Fruit fly (Drosophila melanogaster) whole organism, prepupa: ENCODE results near the gene Rassf.

Experiments
- Blimp-1 ChIP-seq: fragments of 200-800 bp; sonication (Bioruptor generic); optimal IDR thresholded peaks from 3 replicates; lab custom pipeline; 2017; ENCODE audit warnings: missing biosample characterization, missing genetic modification characterization, mild to moderate bottlenecking, moderate library complexity, missing genetic modification reagents
- CG10631 ChIP-seq: fragments of 200-800 bp; sonication (Bioruptor generic); optimal IDR thresholded peaks from 2 replicates; lab custom pipeline; 2016; ENCODE audit warnings: missing biosample characterization, missing genetic modification characterization
- CG10669 ChIP-seq: fragments of 200-800 bp; sonication (Bioruptor generic); optimal IDR thresholded peaks from 3 replicates; lab custom pipeline; 2018; ENCODE audit warnings: missing biosample characterization, mild to moderate bottlenecking, missing genetic modification characterization, moderate library complexity
- CG11762 ChIP-seq: fragments of 200-800 bp; sonication (Bioruptor generic); optimal IDR thresholded peaks from 3 replicates; lab custom pipeline; 2016; ENCODE audit warnings: missing biosample characterization, missing genetic modification characterization; ENCODE audit not compliant: insufficient read depth
- CG11902 ChIP-seq: fragments of 200-800 bp; sonication (Bioruptor generic); optimal IDR thresholded peaks from 3 replicates; lab custom pipeline; 2016; ENCODE audit warnings: missing biosample characterization, missing genetic modification characterization
- CG1621 ChIP-seq: fragments of 200-800 bp; sonication (Bioruptor generic); optimal IDR thresholded peaks from 3 replicates; lab custom pipeline; 2018; ENCODE audit warnings: missing biosample characterization, mild to moderate bottlenecking, missing genetic modification characterization
- CG16779 ChIP-seq: fragments of 200-800 bp; sonication (Bioruptor generic); optimal IDR thresholded peaks from 3 replicates; lab custom pipeline; 2017; ENCODE audit warnings: missing biosample characterization, mild to moderate bottlenecking, missing genetic modification characterization
- CG3032 ChIP-seq: fragments of 200-800 bp; optimal IDR thresholded peaks from 2 replicates; lab custom pipeline; 2019; ENCODE audit warnings: missing biosample characterization, mild to moderate bottlenecking, missing genetic modification characterization, moderate library complexity
- CG32006 ChIP-seq: fragments of 200-800 bp; sonication (Bioruptor generic); optimal IDR thresholded peaks from 3 replicates; lab custom pipeline; 2017; ENCODE audit warnings: missing biosample characterization, mild to moderate bottlenecking, missing genetic modification characterization
- CG34406 ChIP-seq: fragments of 200-800 bp; sonication (Bioruptor generic); optimal IDR thresholded peaks from 3 replicates; lab custom pipeline; 2016; ENCODE audit warnings: missing biosample characterization, missing genetic modification characterization
- CG3919 ChIP-seq: fragments of 200-800 bp; sonication (Bioruptor generic); optimal IDR thresholded peaks from 3 replicates; lab custom pipeline; 2016; ENCODE audit warnings: missing biosample characterization, missing genetic modification characterization
- CG4318 ChIP-seq: fragments of 200-800 bp; sonication (Bioruptor generic); optimal IDR thresholded peaks from 3 replicates; lab custom pipeline; 2017; ENCODE audit warnings: missing biosample characterization, mild to moderate bottlenecking, missing genetic modification characterization
- CG6163 ChIP-seq: fragments of 200-800 bp; sonication (Bioruptor generic); IDR thresholded peaks from 3 replicates; pipeline ENCODE4 v1.3.6; 2022; ENCODE audit warnings: missing biosample characterization, missing genetic modification characterization
- CG6276 ChIP-seq: fragments of 200-800 bp; sonication (Bioruptor generic); optimal IDR thresholded peaks from 2 replicates; lab custom pipeline; 2017; ENCODE audit warnings: missing biosample characterization, mild to moderate bottlenecking, missing genetic modification characterization
- CG6792 ChIP-seq: fragments of 200-800 bp; sonication (Bioruptor generic); optimal IDR thresholded peaks from 3 replicates; lab custom pipeline; 2016; ENCODE audit warnings: missing biosample characterization, missing genetic modification characterization
- CG6808 ChIP-seq: fragments of 200-800 bp; sonication (Bioruptor generic); optimal IDR thresholded peaks from 3 replicates; lab custom pipeline; 2017; ENCODE audit warnings: missing biosample characterization, missing genetic modification characterization, mild to moderate bottlenecking, moderate library complexity, missing genetic modification reagents
- CG6854 ChIP-seq: fragments of 200-800 bp; sonication (Bioruptor generic); optimal IDR thresholded peaks from 2 replicates; lab custom pipeline; 2017; ENCODE audit warnings: missing biosample characterization, mild to moderate bottlenecking, missing genetic modification characterization
- CG7368 ChIP-seq: fragments of 200-800 bp; sonication (Bioruptor generic); optimal IDR thresholded peaks from 3 replicates; lab custom pipeline; 2016; ENCODE audit warnings: missing biosample characterization, missing genetic modification characterization
- CG8119 ChIP-seq: fragments of 200-800 bp; sonication (Bioruptor generic); IDR thresholded peaks from 3 replicates; pipeline ENCODE4 v1.3.6; 2022; ENCODE audit warnings: missing biosample characterization, missing genetic modification characterization
- CG8319 ChIP-seq: fragments of 200-800 bp; sonication (Bioruptor generic); optimal IDR thresholded peaks from 3 replicates; lab custom pipeline; 2016; ENCODE audit warnings: missing biosample characterization, missing genetic modification characterization
- Eip75B ChIP-seq: fragments of 200-800 bp; sonication (Bioruptor generic); optimal IDR thresholded peaks from 3 replicates; lab custom pipeline; 2016; ENCODE audit warnings: missing biosample characterization, missing genetic modification characterization
- Eip78C ChIP-seq: fragments of 200-800 bp; sonication (Bioruptor generic); peaks from one replicate; lab custom pipeline; 2016; ENCODE audit warnings: missing biosample characterization, missing genetic modification characterization
- Eip93F ChIP-seq: fragments of 200-800 bp; sonication (Bioruptor generic); optimal IDR thresholded peaks from 2 replicates; lab custom pipeline; 2016; ENCODE audit warnings: missing biosample characterization, mild to moderate bottlenecking, missing genetic modification characterization
- Ets96B ChIP-seq: fragments of 200-800 bp; optimal IDR thresholded peaks from 2 replicates; lab custom pipeline; 2019; ENCODE audit warnings: missing biosample characterization, mild to moderate bottlenecking, missing genetic modification characterization, moderate library complexity
- Gug ChIP-seq: fragments of 200-800 bp; sonication (Bioruptor generic); IDR thresholded peaks from 2 replicates; pipeline ENCODE4 v1.3.6; 2022; ENCODE audit warnings: missing biosample characterization, missing genetic modification characterization
- Hr39 ChIP-seq: fragments of 200-800 bp; sonication (Bioruptor generic); optimal IDR thresholded peaks from 2 replicates; lab custom pipeline; 2016; ENCODE audit warnings: missing biosample characterization, missing genetic modification characterization
- Hr4 ChIP-seq: fragments of 200-800 bp; sonication (Bioruptor generic); optimal IDR thresholded peaks from 3 replicates; lab custom pipeline; 2016; ENCODE audit warnings: missing biosample characterization, missing genetic modification characterization
- Lpt ChIP-seq: fragments of 200-800 bp; sonication (Bioruptor generic); optimal IDR thresholded peaks from 3 replicates; lab custom pipeline; 2016; ENCODE audit warnings: missing biosample characterization, missing genetic modification characterization
- Smox ChIP-seq: fragments of 200-800 bp; sonication (Bioruptor generic); optimal IDR thresholded peaks from 3 replicates; lab custom pipeline; 2016; ENCODE audit warnings: missing biosample characterization, missing genetic modification characterization
- Sox102F ChIP-seq: fragments of 200-800 bp; sonication (Bioruptor generic); optimal IDR thresholded peaks from 2 replicates; lab custom pipeline; 2016; ENCODE audit warnings: missing biosample characterization, mild to moderate bottlenecking, missing genetic modification characterization
- achi ChIP-seq: fragments of 200-800 bp; sonication (Bioruptor generic); optimal IDR thresholded peaks from 3 replicates; lab custom pipeline; 2016; ENCODE audit warnings: missing biosample characterization, missing genetic modification characterization
- cyc ChIP-seq: fragments of 200-800 bp; sonication (Bioruptor generic); optimal IDR thresholded peaks from 3 replicates; lab custom pipeline; 2016; ENCODE audit warnings: missing biosample characterization, missing genetic modification characterization
- dsx ChIP-seq: fragments of 200-800 bp; optimal IDR thresholded peaks from 3 replicates; lab custom pipeline; 2019; ENCODE audit warnings: missing biosample characterization, mild to moderate bottlenecking, missing genetic modification characterization, moderate library complexity; ENCODE audit not compliant: poor library complexity, severe bottlenecking
- eg ChIP-seq: fragments of 200-800 bp; sonication (Bioruptor generic); IDR thresholded peaks from 3 replicates; pipeline ENCODE4 v1.3.6; 2022; ENCODE audit warnings: missing biosample characterization, missing genetic modification characterization
- fd59A ChIP-seq: fragments of 200-800 bp; sonication (Bioruptor generic); optimal IDR thresholded peaks from 2 replicates; lab custom pipeline; 2017; ENCODE audit warnings: missing biosample characterization, mild to moderate bottlenecking, missing genetic modification characterization, missing genetic modification reagents
- fd85E ChIP-seq: fragments of 200-800 bp; sonication (Bioruptor generic); optimal IDR thresholded peaks from 3 replicates; lab custom pipeline; 2016; ENCODE audit warnings: missing biosample characterization, missing genetic modification characterization
- fkh ChIP-seq: fragments of 200-800 bp; sonication (Bioruptor generic); optimal IDR thresholded peaks from 3 replicates; lab custom pipeline; 2017; ENCODE audit warnings: missing biosample characterization, mild to moderate bottlenecking, missing genetic modification characterization, moderate library complexity
- net ChIP-seq: fragments of 200-800 bp; sonication (Bioruptor generic); optimal IDR thresholded peaks from 3 replicates; lab custom pipeline; 2016; ENCODE audit warnings: missing biosample characterization, missing genetic modification characterization
- pdm3 ChIP-seq: fragments of 200-800 bp; sonication (Bioruptor generic); optimal IDR thresholded peaks from 3 replicates; lab custom pipeline; 2016; ENCODE audit warnings: missing biosample characterization, missing genetic modification characterization
- salr ChIP-seq, 2 experiments: fragments of 200-800 bp; sonication (Bioruptor generic); optimal IDR thresholded peaks; 3 replicates each; lab custom pipeline; 2016 to 2018; ENCODE audit warnings: missing biosample characterization in 2 of 2, missing genetic modification characterization in 2 of 2, mild to moderate bottlenecking in 1 of 2
- spab ChIP-seq: fragments of 200-800 bp; sonication (Bioruptor generic); optimal IDR thresholded peaks from 2 replicates; lab custom pipeline; 2017; ENCODE audit warnings: missing biosample characterization, mild to moderate bottlenecking, missing genetic modification characterization, missing genetic modification reagents
- ss ChIP-seq, 2 experiments: fragments of 200-800 bp; sonication (Bioruptor generic); optimal IDR thresholded peaks; 2 replicates in 1 of 2; 3 replicates in 1 of 2; lab custom pipeline; 2017 to 2018; ENCODE audit warnings: mild to moderate bottlenecking in 2 of 2, missing biosample characterization in 2 of 2, missing genetic modification characterization in 2 of 2, moderate library complexity in 1 of 2
- svp ChIP-seq: fragments of 200-800 bp; sonication (Bioruptor generic); peaks from one replicate; lab custom pipeline; 2016; ENCODE audit warnings: missing biosample characterization, missing genetic modification characterization
- vri ChIP-seq: fragments of 200-800 bp; sonication (Bioruptor generic); optimal IDR thresholded peaks from 3 replicates; lab custom pipeline; 2016; ENCODE audit warnings: missing biosample characterization, mild to moderate bottlenecking, missing genetic modification characterization

The Rassf gene

dm6 chr3R:23156865-23157515 lies 39.3 kb upstream of the Rassf start:
- TF ChIP-seq CG6808 (GFP tag; lab: Kevin White, UChicago) (peak; percentile 45), achi (GFP tag; lab: Kevin White, UChicago) (peak; percentile 7), CG8119 (GFP tag; lab: Robert Waterston, UW) (peak; percentile 49; the same call in 2 of the 3 replicates), Eip75B (GFP tag; lab: Kevin White, UChicago) (no peak), Hr39 (GFP tag; lab: Kevin White, UChicago) (no peak), CG16779 (tag; lab: Kevin White, UChicago) (peak; percentile 72), CG3919 (peak; percentile 14), CG34406 (GFP tag; lab: Kevin White, UChicago) (no peak), CG7368 (no peak), eg (GFP tag; lab: Robert Waterston, UW) (no peak; the same call in 2 of the 3 replicates), salr (GFP tag; optimal IDR thresholded peaks at IDR 0.05; lab: Kevin White, UChicago) (no peak), Hr4 (no peak), CG6854 (GFP tag; lab: Kevin White, UChicago) (peak; percentile 50), net (GFP tag; lab: Kevin White, UChicago) (no peak), Lpt (GFP tag; lab: Kevin White, UChicago) (no peak), Eip78C (GFP tag; lab: Kevin White, UChicago) (peak; percentile 59), CG3032 (peak; percentile 33), CG8319 (GFP tag; lab: Kevin White, UChicago) (peak; percentile 92), CG10669 (GFP tag; lab: Kevin White, UChicago) (no peak), CG11902 (no peak), CG1621 (tag; lab: Kevin White, UChicago) (peak; percentile 6), Gug (GFP tag; lab: Robert Waterston, UW) (0 out of 2 replicates have a peak, but pooled peaks have one; percentile 24), ss (GFP tag; optimal IDR thresholded peaks at IDR 0.05; lab: Kevin White, UChicago) (peak; percentile 60 to 75), Eip93F (GFP tag; lab: Kevin White, UChicago) (no peak), CG6276 (peak; percentile 49), Blimp-1 (GFP tag; lab: Kevin White, UChicago) (peak; percentile 95), Ets96B (tag; lab: Kevin White, UChicago) (peak; percentile 29), fkh (GFP tag; lab: Kevin White, UChicago) (peak; percentile 91), dsx (peak; percentile 73), CG6163 (GFP tag; lab: Robert Waterston, UW) (peak; percentile 67), CG32006 (peak; percentile 29), CG10631 (GFP tag; lab: Kevin White, UChicago) (no peak), fd85E (GFP tag; lab: Kevin White, UChicago) (peak; percentile 5), fd59A (GFP tag; lab: Kevin White, UChicago) (peak; percentile 6), spab (peak; percentile 27), svp (GFP tag; lab: Kevin White, UChicago) (peak; percentile 93), vri (GFP tag; lab: Kevin White, UChicago) (no peak)

DNA sequence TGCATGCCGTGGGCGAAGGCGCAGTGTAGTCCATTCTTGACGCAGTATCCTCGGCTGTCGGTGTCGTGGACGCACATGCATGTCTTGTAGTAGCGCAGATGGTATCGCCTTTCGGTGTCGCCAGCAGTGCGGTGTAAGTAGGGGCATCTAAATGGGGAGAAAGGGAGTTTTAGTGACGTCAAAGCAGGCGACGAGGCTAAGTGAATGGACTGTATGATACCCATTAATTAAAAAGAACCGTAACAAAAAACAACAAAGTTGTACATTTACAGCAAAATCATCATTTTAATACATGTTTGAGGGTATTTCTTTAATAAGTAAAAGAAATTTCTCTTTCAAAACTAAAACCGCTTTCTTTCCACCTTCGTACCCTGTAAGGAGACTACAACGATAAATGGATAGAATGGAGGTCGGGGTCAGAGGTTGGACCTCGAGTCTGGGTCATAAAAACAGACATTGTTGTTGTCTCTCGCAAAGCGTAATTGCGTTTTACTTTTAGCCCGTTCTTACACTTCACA lies 38.7 kb upstream of the Rassf start:
- TF ChIP-seq CG3919 (no peak), CG1621 (tag; lab: Kevin White, UChicago) (no peak), spab (no peak), Blimp-1 (GFP tag; lab: Kevin White, UChicago) (no peak), Smox (GFP tag; lab: Kevin White, UChicago) (no peak), CG4318 (GFP tag; lab: Kevin White, UChicago) (no peak), CG6792 (GFP tag; lab: Kevin White, UChicago) (no peak), CG34406 (GFP tag; lab: Kevin White, UChicago) (no peak), CG11762 (GFP tag; lab: Kevin White, UChicago) (no peak), cyc (GFP tag; lab: Kevin White, UChicago) (no peak), Hr39 (GFP tag; lab: Kevin White, UChicago) (no peak), Sox102F (GFP tag; lab: Kevin White, UChicago) (no peak), pdm3 (GFP tag; lab: Kevin White, UChicago) (no peak), Ets96B (tag; lab: Kevin White, UChicago) (no peak), CG32006 (no peak), net (GFP tag; lab: Kevin White, UChicago) (no peak), CG16779 (tag; lab: Kevin White, UChicago) (no peak), Hr4 (no peak), fkh (GFP tag; lab: Kevin White, UChicago) (no peak), CG6163 (GFP tag; lab: Robert Waterston, UW) (no peak)
- TF ChIP-seq, all 60 proteins: peak for 0
